Fruit fly (Drosophila melanogaster) whole organism, embryonic: ENCODE data around the gene Obp93a.

Source experiments
- Asciz ChIP-seq: fragments of 200-800 bp; sonication (Bioruptor generic); optimal IDR thresholded peaks from 2 replicates; lab custom pipeline; 2017; ENCODE audit warnings: missing biosample characterization, mild to moderate bottlenecking, missing genetic modification characterization, missing genetic modification reagents
- BtbVII ChIP-seq: fragments of 200-800 bp; sonication (Bioruptor generic); optimal IDR thresholded peaks from 3 replicates; lab custom pipeline; 2017; ENCODE audit warnings: missing biosample characterization, mild to moderate bottlenecking, missing genetic modification characterization
- CG10431 ChIP-seq: fragments of 200-800 bp; sonication (Bioruptor generic); optimal IDR thresholded peaks from 3 replicates; lab custom pipeline; 2018; ENCODE audit warnings: missing biosample characterization, mild to moderate bottlenecking, missing genetic modification characterization
- CG12071 ChIP-seq: fragments of 200-800 bp; sonication (Bioruptor generic); optimal IDR thresholded peaks from 3 replicates; lab custom pipeline; 2018; ENCODE audit warnings: missing biosample characterization, mild to moderate bottlenecking, missing genetic modification characterization
- CG12104 ChIP-seq: fragments of 200-800 bp; sonication (Bioruptor generic); optimal IDR thresholded peaks from 3 replicates; lab custom pipeline; 2016; ENCODE audit warnings: missing biosample characterization, missing genetic modification characterization
- CG1233 ChIP-seq: fragments of 200-800 bp; sonication (Bioruptor generic); optimal IDR thresholded peaks from 4 replicates; lab custom pipeline; 2018; ENCODE audit warnings: missing biosample characterization, mild to moderate bottlenecking, missing genetic modification characterization
- CG14014 ChIP-seq: fragments of 200-800 bp; sonication (Bioruptor generic); IDR thresholded peaks from 2 replicates; pipeline ENCODE4 v1.3.6; 2022; ENCODE audit warnings: missing biosample characterization, missing genetic modification characterization
- CG15696 ChIP-seq: fragments of 200-800 bp; sonication (Bioruptor generic); optimal IDR thresholded peaks from 2 replicates; lab custom pipeline; 2019; ENCODE audit warnings: missing biosample characterization, mild to moderate bottlenecking, missing genetic modification characterization, moderate library complexity
- CG1647 ChIP-seq: fragments of 200-800 bp; sonication (Bioruptor generic); optimal IDR thresholded peaks from 3 replicates; lab custom pipeline; 2016; ENCODE audit warnings: missing biosample characterization, missing genetic modification characterization
- CG17359 ChIP-seq: fragments of 200-800 bp; sonication (Bioruptor generic); optimal IDR thresholded peaks from 3 replicates; lab custom pipeline; 2018; ENCODE audit warnings: missing biosample characterization, mild to moderate bottlenecking, missing genetic modification characterization, moderate library complexity
- CG1832 ChIP-seq: fragments of 200-800 bp; sonication (Bioruptor generic); optimal IDR thresholded peaks from 2 replicates; lab custom pipeline; 2017; ENCODE audit warnings: missing biosample characterization, mild to moderate bottlenecking, missing genetic modification characterization, inconsistent platforms
- CG18599 ChIP-seq: fragments of 200-800 bp; sonication (Bioruptor generic); optimal IDR thresholded peaks from 3 replicates; lab custom pipeline; 2017; ENCODE audit warnings: missing biosample characterization, missing genetic modification characterization, mild to moderate bottlenecking, moderate library complexity, missing genetic modification reagents
- CG2120 ChIP-seq: fragments of 200-800 bp; sonication (Bioruptor generic); optimal IDR thresholded peaks from 3 replicates; lab custom pipeline; 2016; ENCODE audit warnings: missing biosample characterization, missing genetic modification characterization
- CG2875 ChIP-seq: fragments of 200-800 bp; sonication (Bioruptor generic); optimal IDR thresholded peaks from 2 replicates; lab custom pipeline; 2017; ENCODE audit warnings: missing biosample characterization, mild to moderate bottlenecking, missing genetic modification characterization, missing genetic modification reagents
- CG3407 ChIP-seq: fragments of 200-800 bp; sonication (Bioruptor generic); optimal IDR thresholded peaks from 2 replicates; lab custom pipeline; 2018; ENCODE audit warnings: missing biosample characterization, mild to moderate bottlenecking, missing genetic modification characterization
- CG4360 ChIP-seq: fragments of 200-800 bp; sonication (Bioruptor generic); IDR thresholded peaks from 2 replicates; pipeline ENCODE4 v1.3.6; 2022; ENCODE audit warnings: missing biosample characterization, missing genetic modification characterization
- CG6254 ChIP-seq: fragments of 200-800 bp; sonication (Bioruptor generic); optimal IDR thresholded peaks from 3 replicates; lab custom pipeline; 2017; ENCODE audit warnings: mild to moderate bottlenecking, missing biosample characterization, missing genetic modification reagents, missing genetic modification characterization
- CG6813 ChIP-seq: fragments of 200-800 bp; sonication (Bioruptor generic); optimal IDR thresholded peaks from 2 replicates; lab custom pipeline; 2017; ENCODE audit warnings: missing biosample characterization, missing genetic modification characterization, mild to moderate bottlenecking, moderate library complexity, missing genetic modification reagents
- D19A ChIP-seq: fragments of 200-800 bp; optimal IDR thresholded peaks from 3 replicates; lab custom pipeline; 2019; ENCODE audit warnings: missing biosample characterization, mild to moderate bottlenecking, missing genetic modification characterization, moderate library complexity
- Dip3 ChIP-seq: fragments of 200-800 bp; sonication (Bioruptor generic); optimal IDR thresholded peaks from 3 replicates; lab custom pipeline; 2016; ENCODE audit warnings: missing biosample characterization, missing genetic modification characterization
- Doc2 ChIP-seq: fragments of 200-800 bp; sonication (Bioruptor generic); IDR thresholded peaks from 2 replicates; pipeline ENCODE4 v1.3.6; 2022; ENCODE audit warnings: missing biosample characterization, missing genetic modification characterization
- Eip74EF ChIP-seq, 2 experiments: fragments of 200-800 bp in 1 of 2; fragments of >200 bp in 1 of 2; sonication (Bioruptor generic) in 1 of 2; optimal IDR thresholded peaks; 2 replicates each; lab custom pipeline; 2017 to 2019; ENCODE audit warnings: missing biosample characterization in 2 of 2, missing genetic modification characterization in 2 of 2, mild to moderate bottlenecking in 1 of 2, moderate library complexity in 1 of 2
- HHEX ChIP-seq: fragments of 200-800 bp; sonication (Bioruptor generic); optimal IDR thresholded peaks from 3 replicates; lab custom pipeline; 2017; ENCODE audit warnings: missing biosample characterization, mild to moderate bottlenecking, missing genetic modification characterization, missing genetic modification reagents
- Hr51 ChIP-seq, 2 experiments: fragments of 200-800 bp; sonication (Bioruptor generic); optimal IDR thresholded peaks; 2 replicates in 1 of 2; 3 replicates in 1 of 2; lab custom pipeline; 2016 to 2018; ENCODE audit warnings: missing biosample characterization in 2 of 2, missing genetic modification characterization in 2 of 2, mild to moderate bottlenecking in 1 of 2, moderate library complexity in 1 of 2
- MTF-1 ChIP-seq: fragments of 200-800 bp; sonication (Bioruptor generic); optimal IDR thresholded peaks from 2 replicates; lab custom pipeline; 2018; ENCODE audit warnings: missing biosample characterization, mild to moderate bottlenecking, missing genetic modification characterization, borderline replicate concordance
- Med ChIP-seq: fragments of 200-800 bp; sonication (Bioruptor generic); peaks from one replicate; lab custom pipeline; 2016; ENCODE audit warnings: missing biosample characterization, missing genetic modification characterization, mild to moderate bottlenecking, inconsistent platforms, moderate library complexity
- NC2α ChIP-seq: fragments of 200-800 bp; sonication (Bioruptor generic); optimal IDR thresholded peaks from 2 replicates; lab custom pipeline; 2016; ENCODE audit warnings: missing biosample characterization, missing genetic modification characterization
- NFAT ChIP-seq: fragments of 200-800 bp; sonication (Bioruptor generic); IDR thresholded peaks from 2 replicates; pipeline ENCODE4 v1.3.6; 2022; ENCODE audit warnings: missing biosample characterization, missing genetic modification characterization
- Pdp1 ChIP-seq, 2 experiments: fragments of 200-800 bp; sonication (Bioruptor generic); optimal IDR thresholded peaks; 3 replicates each; lab custom pipeline; 2016; ENCODE audit warnings: missing biosample characterization in 2 of 2, missing genetic modification characterization in 2 of 2, mild to moderate bottlenecking in 1 of 2, moderate library complexity in 1 of 2
- Ptx1 ChIP-seq: fragments of 200-800 bp; sonication (Bioruptor generic); IDR thresholded peaks from 2 replicates; pipeline ENCODE4 v1.3.6; 2022; ENCODE audit warnings: missing biosample characterization, missing genetic modification characterization
- crp ChIP-seq, 2 experiments: fragments of 200-800 bp; sonication (Bioruptor generic); optimal IDR thresholded peaks; 2 replicates in 1 of 2; 3 replicates in 1 of 2; lab custom pipeline; 2017; ENCODE audit warnings: missing biosample characterization in 2 of 2, missing genetic modification characterization in 2 of 2, mild to moderate bottlenecking in 1 of 2, moderate library complexity in 1 of 2
- danr ChIP-seq: fragments of 200-800 bp; sonication (Bioruptor generic); IDR thresholded peaks from 2 replicates; pipeline ENCODE4 v1.3.6; 2022; ENCODE audit warnings: missing biosample characterization, missing genetic modification characterization
- her ChIP-seq: fragments of 200-800 bp; sonication (Bioruptor generic); optimal IDR thresholded peaks from 2 replicates; lab custom pipeline; 2016; ENCODE audit warnings: missing biosample characterization, missing genetic modification characterization
- hkb ChIP-seq, 2 experiments: fragments of 200-800 bp in 1 of 2; fragments of >200 bp in 1 of 2; sonication (Bioruptor generic) in 1 of 2; IDR thresholded peaks in 1 of 2; optimal IDR thresholded peaks in 1 of 2; 2 replicates each; pipeline versions ENCODE4 v1.3.6 to Lab custom; 2017 to 2022; ENCODE audit warnings: missing biosample characterization in 1 of 2, missing genetic modification characterization in 1 of 2
- ind ChIP-seq: fragments of 200-800 bp; sonication (Bioruptor generic); optimal IDR thresholded peaks from 3 replicates; lab custom pipeline; 2016; ENCODE audit warnings: missing biosample characterization, missing genetic modification characterization
- mld ChIP-seq: fragments of 200-800 bp; sonication (Bioruptor generic); IDR thresholded peaks from 3 replicates; pipeline ENCODE4 v1.3.6; 2022; ENCODE audit warnings: missing biosample characterization, missing genetic modification characterization; ENCODE audit not compliant: partially characterized antibody
- nau ChIP-seq: fragments of 200-800 bp; sonication (Bioruptor generic); optimal IDR thresholded peaks from 3 replicates; lab custom pipeline; 2017; ENCODE audit warnings: missing biosample characterization, mild to moderate bottlenecking, missing genetic modification characterization, missing genetic modification reagents
- nmo ChIP-seq: fragments of 200-800 bp; sonication (Bioruptor generic); optimal IDR thresholded peaks from 2 replicates; lab custom pipeline; 2018; ENCODE audit warnings: missing biosample characterization, mild to moderate bottlenecking, missing genetic modification characterization, moderate library complexity
- oc ChIP-seq: fragments of 200-800 bp; sonication (Bioruptor generic); optimal IDR thresholded peaks from 2 replicates; lab custom pipeline; 2018; ENCODE audit warnings: missing biosample characterization, mild to moderate bottlenecking, missing genetic modification characterization, moderate library complexity
- odd ChIP-seq: fragments of 200-800 bp; sonication (Bioruptor generic); optimal IDR thresholded peaks from 2 replicates; lab custom pipeline; 2017; ENCODE audit warnings: missing biosample characterization, mild to moderate bottlenecking, missing genetic modification characterization
- rib ChIP-seq: fragments of 200-800 bp; sonication (Bioruptor generic); IDR thresholded peaks from 2 replicates; pipeline ENCODE4 v1.3.6; 2022; ENCODE audit warnings: missing biosample characterization, missing genetic modification characterization
- row ChIP-seq: fragments of 200-800 bp; sonication (Bioruptor generic); IDR thresholded peaks from 3 replicates; pipeline ENCODE4 v1.3.6; 2022; ENCODE audit warnings: missing biosample characterization, missing genetic modification characterization
- scrt ChIP-seq: fragments of 200-800 bp; sonication (Bioruptor generic); optimal IDR thresholded peaks from 2 replicates; lab custom pipeline; 2018; ENCODE audit warnings: missing biosample characterization, mild to moderate bottlenecking, missing genetic modification characterization, moderate library complexity
- sens ChIP-seq: fragments of 200-800 bp; sonication (Bioruptor generic); peaks from one replicate; lab custom pipeline; 2016; ENCODE audit warnings: missing biosample characterization, missing genetic modification characterization
- sisA ChIP-seq: fragments of 200-800 bp; sonication (Bioruptor generic); IDR thresholded peaks from 2 replicates; pipeline ENCODE4 v1.3.6; 2022; ENCODE audit warnings: missing biosample characterization, missing genetic modification characterization
- vvl ChIP-seq: fragments of 200-800 bp; sonication (Bioruptor generic); IDR thresholded peaks from 2 replicates; pipeline ENCODE4 v1.3.6; 2022; ENCODE audit warnings: missing biosample characterization, missing genetic modification characterization
- wek ChIP-seq: fragments of 200-800 bp; sonication (Bioruptor generic); optimal IDR thresholded peaks from 3 replicates; lab custom pipeline; 2018; ENCODE audit warnings: missing biosample characterization, mild to moderate bottlenecking, missing genetic modification characterization, moderate library complexity

Obp93a gene

dm6 chr3R:21176663-21177145 lies 47.2 kb upstream of the Obp93a start (continued):
- peak; percentile 38; the same call in 1 of the 2 replicates for TF ChIP-seq danr (GFP tag; lab: Robert Waterston, UW)
- TF ChIP-seq CG15696 (tag; lab: Kevin White, UChicago): peak; percentile 26
- peak; percentile 21 for TF ChIP-seq D19A (tag; lab: Kevin White, UChicago)
- peak; percentile 47; the same call in 1 of the 2 replicates for TF ChIP-seq NFAT
- TF ChIP-seq vvl: peak; percentile 26; the same call in 1 of the 2 replicates
- TF ChIP-seq scrt (GFP tag; lab: Kevin White, UChicago): peak; percentile 33
- TF ChIP-seq Med (GFP tag; lab: Kevin White, UChicago): peak; percentile 85
- no peak for TF ChIP-seq NC2α (GFP tag; lab: Kevin White, UChicago)
- peak; percentile 76 for TF ChIP-seq CG18599 (GFP tag; lab: Kevin White, UChicago)
- TF ChIP-seq row (GFP tag; lab: Robert Waterston, UW): peak; percentile 39; the same call in 1 of the 3 replicates
- 0 out of 2 replicates have a peak, but pooled peaks have one; percentile 38 for TF ChIP-seq rib
- TF ChIP-seq crp (GFP tag; optimal IDR thresholded peaks at IDR 0.05; lab: Kevin White, UChicago): no peak
- peak; percentile 22 for TF ChIP-seq CG1233 (GFP tag; lab: Kevin White, UChicago)
- peak; percentile 32 for TF ChIP-seq CG6254 (GFP tag; lab: Kevin White, UChicago)
- TF ChIP-seq nmo (GFP tag; lab: Kevin White, UChicago): peak; percentile 26
- peak; percentile 10 for TF ChIP-seq CG6813 (GFP tag; lab: Kevin White, UChicago)
- TF ChIP-seq MTF-1 (GFP tag; lab: Kevin White, UChicago): no peak
- TF ChIP-seq CG10431 (GFP tag; lab: Kevin White, UChicago): peak; percentile 6
- peak; percentile 19 for TF ChIP-seq CG17359 (tag; lab: Kevin White, UChicago)
- TF ChIP-seq hkb (optimal IDR thresholded peaks at IDR 0.05; lab: Kevin White, UChicago): no peak
- peak; percentile 55; the same call in 1 of the 2 replicates for TF ChIP-seq hkb (GFP tag; IDR thresholded peaks at IDR 0.05; lab: Robert Waterston, UW)
- peak; percentile 5 for TF ChIP-seq nau
- TF ChIP-seq CG2120: peak; percentile 26
- no peak for TF ChIP-seq Doc2 (GFP tag; lab: Robert Waterston, UW)
- no peak for TF ChIP-seq her (GFP tag; lab: Kevin White, UChicago)
- no peak for TF ChIP-seq CG12104 (GFP tag; lab: Kevin White, UChicago)
- no peak for TF ChIP-seq CG4360 (GFP tag; lab: Robert Waterston, UW)
- peak; percentile 26 for TF ChIP-seq CG2875 (GFP tag; lab: Kevin White, UChicago)
- peak; percentile 10 for TF ChIP-seq CG1647 (GFP tag; lab: Kevin White, UChicago)
- TF ChIP-seq mld (GFP tag; lab: Robert Waterston, UW): no peak
- no peak for TF ChIP-seq CG1832
- TF ChIP-seq oc (tag; lab: Kevin White, UChicago): peak; percentile 23
- TF ChIP-seq HHEX (GFP tag; lab: Kevin White, UChicago): peak; percentile 37
- TF ChIP-seq Eip74EF (GFP tag; optimal IDR thresholded peaks at IDR 0.05; lab: Kevin White, UChicago): peak in 1 of 2 experiments; percentile 16
- peak; percentile 66 for TF ChIP-seq BtbVII (GFP tag; lab: Kevin White, UChicago)
- TF ChIP-seq Pdp1 (GFP tag; optimal IDR thresholded peaks at IDR 0.05; lab: Kevin White, UChicago): peak in 1 of 2 experiments; percentile 20
- 0 out of 2 replicates have a peak, but pooled peaks have one; percentile 27 for TF ChIP-seq Ptx1 (GFP tag; lab: Robert Waterston, UW)
- no peak for TF ChIP-seq Dip3 (GFP tag; lab: Kevin White, UChicago)
- TF ChIP-seq Asciz (GFP tag; lab: Kevin White, UChicago): peak; percentile 52
- TF ChIP-seq CG3407 (GFP tag; lab: Kevin White, UChicago): peak; percentile 43
- peak in 1 of 2 experiments; percentile 3 for TF ChIP-seq Hr51 (GFP tag; optimal IDR thresholded peaks at IDR 0.05; lab: Kevin White, UChicago)
- TF ChIP-seq odd (GFP tag; lab: Kevin White, UChicago): peak; percentile 5
- peak; percentile 31 for TF ChIP-seq wek
- peak; percentile 12 for TF ChIP-seq ind (GFP tag; lab: Kevin White, UChicago)
- TF ChIP-seq sens: peak; percentile 85
- peak; percentile 22; the same call in 1 of the 2 replicates for TF ChIP-seq CG14014 (GFP tag; lab: Robert Waterston, UW)
- TF ChIP-seq CG12071 (GFP tag; lab: Kevin White, UChicago): peak; percentile 57
- TF ChIP-seq sisA: peak; percentile 35; the same call in 1 of the 2 replicates
